Worm (Caenorhabditis elegans) whole organism, L3 larva: Measurements from ENCODE around the gene Y57E12AL.6.

Experiments used
- egl-27 ChIP-seq: sonication (generic microtip); optimal IDR thresholded peaks from 4 replicates; lab custom pipeline; 2017; ENCODE audit warnings: missing biosample characterization, missing genetic modification reagents, missing genetic modification characterization
- lsy-12 ChIP-seq: sonication (generic microtip); optimal IDR thresholded peaks from 2 replicates; lab custom pipeline; 2016; ENCODE audit warnings: mild to moderate bottlenecking, missing genetic modification characterization, missing compliant biosample characterization
- nhr-11 ChIP-seq: fragments of 150-350 bp; optimal IDR thresholded peaks from 2 replicates; lab custom pipeline; 2014; ENCODE audit warnings: missing biosample characterization, missing genetic modification characterization
- nhr-43 ChIP-seq: sonication (generic microtip); optimal IDR thresholded peaks from 2 replicates; lab custom pipeline; 2016; ENCODE audit warnings: mild to moderate bottlenecking, missing genetic modification characterization, missing compliant biosample characterization; ENCODE audit not compliant: poor library complexity, severe bottlenecking

- TF ChIP-seq nhr-43 (no peak), egl-27 (no peak), lsy-12 (tag; lab: Kevin White, UChicago) (no peak), nhr-11 (tag; lab: Kevin White, UChicago) (no peak)
These were observed 23.8 kb downstream of the Y57E12AL.6 start, which contains the start of gene twk-11 for ce11 chrV:7036475-7036874.
